Fruit fly (Drosophila melanogaster) whole organism, embryonic: Measurements from ENCODE around the gene hkb.

Source experiments
- Abd-B ChIP-seq: fragments of 200-800 bp; sonication (Bioruptor generic); optimal IDR thresholded peaks from 2 replicates; lab custom pipeline; 2018; ENCODE audit warnings: missing biosample characterization, mild to moderate bottlenecking, missing genetic modification characterization, moderate library complexity
- BtbVII ChIP-seq: fragments of 200-800 bp; sonication (Bioruptor generic); optimal IDR thresholded peaks from 3 replicates; lab custom pipeline; 2017; ENCODE audit warnings: missing biosample characterization, mild to moderate bottlenecking, missing genetic modification characterization
- CG10462 ChIP-seq: fragments of 200-800 bp; sonication (Bioruptor generic); optimal IDR thresholded peaks from 2 replicates; lab custom pipeline; 2016; ENCODE audit warnings: missing biosample characterization, missing genetic modification characterization
- CG11696 ChIP-seq: fragments of 200-800 bp; sonication (Bioruptor generic); IDR thresholded peaks from 2 replicates; pipeline ENCODE4 v1.3.6; 2022; ENCODE audit warnings: missing biosample characterization, missing genetic modification characterization
- CG12659 ChIP-seq: fragments of 200-800 bp; sonication (Bioruptor generic); optimal IDR thresholded peaks from 3 replicates; lab custom pipeline; 2017; ENCODE audit warnings: mild to moderate bottlenecking, missing biosample characterization, missing genetic modification reagents, missing genetic modification characterization
- CG13894 ChIP-seq: fragments of 200-800 bp; sonication (Bioruptor generic); optimal IDR thresholded peaks from 3 replicates; lab custom pipeline; 2018; ENCODE audit warnings: missing biosample characterization, mild to moderate bottlenecking, missing genetic modification characterization, moderate library complexity
- CG16863 ChIP-seq: fragments of 200-800 bp; sonication (Bioruptor generic); optimal IDR thresholded peaks from 3 replicates; lab custom pipeline; 2016; ENCODE audit warnings: missing biosample characterization, missing genetic modification characterization
- CG17328 ChIP-seq: fragments of 200-800 bp; sonication (Bioruptor generic); IDR thresholded peaks from 2 replicates; pipeline ENCODE4 v1.3.6; 2022; ENCODE audit warnings: missing biosample characterization, missing genetic modification characterization
- CG17385 ChIP-seq: fragments of 200-800 bp; sonication (Bioruptor generic); optimal IDR thresholded peaks from 3 replicates; lab custom pipeline; 2018; ENCODE audit warnings: missing biosample characterization, mild to moderate bottlenecking, missing genetic modification characterization
- CG18599 ChIP-seq: fragments of 200-800 bp; sonication (Bioruptor generic); optimal IDR thresholded peaks from 3 replicates; lab custom pipeline; 2017; ENCODE audit warnings: missing biosample characterization, missing genetic modification characterization, mild to moderate bottlenecking, moderate library complexity, missing genetic modification reagents
- CG18619 ChIP-seq: fragments of 200-800 bp; sonication (Bioruptor generic); optimal IDR thresholded peaks from 3 replicates; lab custom pipeline; 2017; ENCODE audit warnings: missing biosample characterization, mild to moderate bottlenecking, missing genetic modification characterization
- CG2116 ChIP-seq: fragments of 200-800 bp; sonication (Bioruptor generic); optimal IDR thresholded peaks from 3 replicates; lab custom pipeline; 2018; ENCODE audit warnings: missing biosample characterization, mild to moderate bottlenecking, missing genetic modification characterization
- CG2199 ChIP-seq: fragments of 200-800 bp; sonication (Bioruptor generic); IDR thresholded peaks from 3 replicates; pipeline ENCODE4 v1.3.6; 2022; ENCODE audit warnings: missing biosample characterization, missing genetic modification characterization
- CG34376 ChIP-seq: fragments of 200-800 bp; sonication (Bioruptor generic); optimal IDR thresholded peaks from 2 replicates; lab custom pipeline; 2018; ENCODE audit warnings: missing biosample characterization, mild to moderate bottlenecking, missing genetic modification characterization
- CG5953 ChIP-seq: fragments of 200-800 bp; sonication (Bioruptor generic); IDR thresholded peaks from 2 replicates; pipeline ENCODE4 v1.3.6; 2022; ENCODE audit warnings: missing biosample characterization, missing genetic modification characterization
- CG6813 ChIP-seq: fragments of 200-800 bp; sonication (Bioruptor generic); optimal IDR thresholded peaks from 2 replicates; lab custom pipeline; 2017; ENCODE audit warnings: missing biosample characterization, missing genetic modification characterization, mild to moderate bottlenecking, moderate library complexity, missing genetic modification reagents
- CG6854 ChIP-seq: fragments of 200-800 bp; sonication (Bioruptor generic); optimal IDR thresholded peaks from 3 replicates; lab custom pipeline; 2017; ENCODE audit warnings: missing biosample characterization, mild to moderate bottlenecking, missing genetic modification characterization
- CG7786 ChIP-seq: fragments of 200-800 bp; sonication (Bioruptor generic); optimal IDR thresholded peaks from 2 replicates; lab custom pipeline; 2016; ENCODE audit warnings: missing biosample characterization, missing genetic modification characterization
- CG8290 ChIP-seq, 3 experiments: fragments of 200-800 bp; sonication (Bioruptor generic); optimal IDR thresholded peaks; 2 replicates each; lab custom pipeline; 2016 to 2019; ENCODE audit warnings: missing biosample characterization in 3 of 3, missing genetic modification characterization in 3 of 3, mild to moderate bottlenecking in 2 of 3, moderate library complexity in 1 of 3
- CTCF ChIP-seq: fragments of 200-800 bp; sonication (Bioruptor generic); optimal IDR thresholded peaks from 2 replicates; lab custom pipeline; 2017; ENCODE audit warnings: missing biosample characterization, mild to moderate bottlenecking, missing genetic modification characterization, moderate library complexity
- CrebB ChIP-seq: fragments of 200-800 bp; sonication (Bioruptor generic); optimal IDR thresholded peaks from 3 replicates; lab custom pipeline; 2018; ENCODE audit warnings: missing biosample characterization, mild to moderate bottlenecking, missing genetic modification characterization
- Deaf1 ChIP-seq: fragments of 200-800 bp; optimal IDR thresholded peaks from 3 replicates; lab custom pipeline; 2019; ENCODE audit warnings: missing biosample characterization, mild to moderate bottlenecking, missing genetic modification characterization, moderate library complexity
- Ets97D ChIP-seq: fragments of 200-800 bp; sonication (Bioruptor generic); optimal IDR thresholded peaks from 3 replicates; lab custom pipeline; 2016; ENCODE audit warnings: missing biosample characterization, missing genetic modification characterization
- Fer3 ChIP-seq: fragments of 200-800 bp; sonication (Bioruptor generic); optimal IDR thresholded peaks from 2 replicates; lab custom pipeline; 2018; ENCODE audit warnings: missing biosample characterization, mild to moderate bottlenecking, missing genetic modification characterization, moderate library complexity
- Hand ChIP-seq: fragments of 200-800 bp; sonication (Bioruptor generic); optimal IDR thresholded peaks from 2 replicates; lab custom pipeline; 2017; ENCODE audit warnings: mild to moderate bottlenecking, missing biosample characterization, missing genetic modification reagents, missing genetic modification characterization
- Hmr ChIP-seq: fragments of 200-800 bp; sonication (Bioruptor generic); optimal IDR thresholded peaks from 3 replicates; lab custom pipeline; 2017; ENCODE audit warnings: mild to moderate bottlenecking, missing biosample characterization, missing genetic modification reagents, missing genetic modification characterization
- Meics ChIP-seq: fragments of 200-800 bp; sonication (Bioruptor generic); optimal IDR thresholded peaks from 2 replicates; lab custom pipeline; 2017; ENCODE audit warnings: missing biosample characterization, mild to moderate bottlenecking, missing genetic modification characterization
- Nf-YB ChIP-seq: fragments of 200-800 bp; sonication (Bioruptor generic); optimal IDR thresholded peaks from 3 replicates; lab custom pipeline; 2019; ENCODE audit warnings: missing biosample characterization, mild to moderate bottlenecking, missing genetic modification characterization, moderate library complexity
- Nf-YC ChIP-seq: fragments of 200-800 bp; optimal IDR thresholded peaks from 3 replicates; lab custom pipeline; 2019; ENCODE audit warnings: missing biosample characterization, mild to moderate bottlenecking, missing genetic modification characterization, moderate library complexity
- Side ChIP-seq: fragments of 200-800 bp; sonication (Bioruptor generic); optimal IDR thresholded peaks from 2 replicates; lab custom pipeline; 2016; ENCODE audit warnings: missing biosample characterization, missing genetic modification characterization
- ap ChIP-seq: fragments of 200-800 bp; sonication (Bioruptor generic); IDR thresholded peaks from 2 replicates; pipeline ENCODE4 v1.3.6; 2022; ENCODE audit warnings: missing biosample characterization, missing genetic modification characterization
- bab2 ChIP-seq: fragments of 200-800 bp; sonication (Bioruptor generic); optimal IDR thresholded peaks from 2 replicates; lab custom pipeline; 2016; ENCODE audit warnings: missing biosample characterization, missing genetic modification characterization
- caup ChIP-seq: fragments of 200-800 bp; sonication (Bioruptor generic); optimal IDR thresholded peaks from 3 replicates; lab custom pipeline; 2017; ENCODE audit warnings: missing biosample characterization, mild to moderate bottlenecking, missing genetic modification characterization, moderate library complexity; ENCODE audit not compliant: severe bottlenecking
- chinmo ChIP-seq: fragments of 200-800 bp; sonication (Bioruptor generic); IDR thresholded peaks from 4 replicates; pipeline ENCODE4 v1.3.6; 2022; ENCODE audit warnings: missing biosample characterization, missing genetic modification characterization; ENCODE audit not compliant: partially characterized antibody
- hkb ChIP-seq, 2 experiments: fragments of 200-800 bp in 1 of 2; fragments of >200 bp in 1 of 2; sonication (Bioruptor generic) in 1 of 2; IDR thresholded peaks in 1 of 2; optimal IDR thresholded peaks in 1 of 2; 2 replicates each; pipeline versions ENCODE4 v1.3.6 to Lab custom; 2017 to 2022; ENCODE audit warnings: missing biosample characterization in 1 of 2, missing genetic modification characterization in 1 of 2
- klu ChIP-seq: fragments of 200-800 bp; sonication (Bioruptor generic); IDR thresholded peaks from 2 replicates; pipeline ENCODE4 v1.3.6; 2022; ENCODE audit warnings: missing biosample characterization, missing genetic modification characterization
- lab ChIP-seq: fragments of 200-800 bp; sonication (Bioruptor generic); optimal IDR thresholded peaks from 3 replicates; lab custom pipeline; 2017; ENCODE audit warnings: missing biosample characterization, missing genetic modification characterization, mild to moderate bottlenecking, moderate library complexity, missing genetic modification reagents
- lola ChIP-seq, 3 experiments: fragments of >200 bp in 2 of 3; fragments of 200-800 bp in 1 of 3; sonication (Bioruptor generic) in 1 of 3; optimal IDR thresholded peaks; 2 replicates each; lab custom pipeline; 2017 to 2019; ENCODE audit warnings: missing biosample characterization in 3 of 3, missing genetic modification characterization in 3 of 3, mild to moderate bottlenecking in 1 of 3, moderate library complexity in 1 of 3
- onecut ChIP-seq: fragments of 200-800 bp; sonication (Bioruptor generic); IDR thresholded peaks from 2 replicates; pipeline ENCODE4 v1.3.6; 2022; ENCODE audit warnings: missing biosample characterization, missing genetic modification characterization
- pzg ChIP-seq: fragments of 200-800 bp; sonication (Bioruptor generic); optimal IDR thresholded peaks from 3 replicates; lab custom pipeline; 2018; ENCODE audit warnings: missing biosample characterization, mild to moderate bottlenecking, missing genetic modification characterization, moderate library complexity
- schlank ChIP-seq: fragments of 200-800 bp; sonication (Bioruptor generic); optimal IDR thresholded peaks from 2 replicates; lab custom pipeline; 2018; ENCODE audit warnings: missing biosample characterization, mild to moderate bottlenecking, missing genetic modification characterization
- scrt ChIP-seq: fragments of 200-800 bp; sonication (Bioruptor generic); optimal IDR thresholded peaks from 2 replicates; lab custom pipeline; 2018; ENCODE audit warnings: missing biosample characterization, mild to moderate bottlenecking, missing genetic modification characterization, moderate library complexity
- seq ChIP-seq: fragments of 200-800 bp; sonication (Bioruptor generic); IDR thresholded peaks from 2 replicates; pipeline ENCODE4 v1.3.6; 2022; ENCODE audit warnings: missing biosample characterization, missing genetic modification characterization
- tgo ChIP-seq: fragments of 200-800 bp; sonication (Bioruptor generic); IDR thresholded peaks from 3 replicates; pipeline ENCODE4 v1.3.6; 2022; ENCODE audit warnings: missing biosample characterization, missing genetic modification characterization
- trem ChIP-seq: fragments of 200-800 bp; optimal IDR thresholded peaks from 3 replicates; lab custom pipeline; 2019; ENCODE audit warnings: missing biosample characterization, mild to moderate bottlenecking, missing genetic modification characterization, moderate library complexity
- ttk ChIP-seq: fragments of 200-800 bp; sonication (Bioruptor generic); IDR thresholded peaks from 2 replicates; pipeline ENCODE4 v2.1.2; 2022; ENCODE audit warnings: missing biosample characterization, missing genetic modification characterization
- unc-4 ChIP-seq: fragments of 200-800 bp; sonication (Bioruptor generic); IDR thresholded peaks from 2 replicates; pipeline ENCODE4 v1.3.6; 2022; ENCODE audit warnings: missing biosample characterization, missing genetic modification characterization; ENCODE audit not compliant: partially characterized antibody

The hkb gene

dm6 chr3R:4359625-4360024, 13.2 kb upstream of the hkb start, which contains the start of gene CG1090 (continued):
- TF ChIP-seq Ets97D (GFP tag; lab: Kevin White, UChicago) = peak; percentile 68
- TF ChIP-seq CG2116 (GFP tag; lab: Kevin White, UChicago) = peak; percentile 46
- no peak for TF ChIP-seq CG18619
- TF ChIP-seq onecut (GFP tag; lab: Robert Waterston, UW) = peak; percentile 55; the same call in 1 of the 2 replicates
- peak; percentile 38 for TF ChIP-seq schlank (tag; lab: Kevin White, UChicago)
- peak; percentile 90 for TF ChIP-seq CTCF (GFP tag; lab: Kevin White, UChicago)
- peak; percentile 55 for TF ChIP-seq BtbVII
- TF ChIP-seq Nf-YB (GFP tag; lab: Kevin White, UChicago) = peak; percentile 6
- TF ChIP-seq CG18599 = peak; percentile 70
- TF ChIP-seq CG11696 (GFP tag; lab: Robert Waterston, UW) = 0 out of 2 replicates have a peak, but pooled peaks have one; percentile 11
- TF ChIP-seq CG12659 (GFP tag; lab: Kevin White, UChicago) = peak; percentile 10
- TF ChIP-seq trem (tag; lab: Kevin White, UChicago) = no peak
- TF ChIP-seq pzg (GFP tag; lab: Kevin White, UChicago) = peak; percentile 15
- TF ChIP-seq CrebB (tag; lab: Kevin White, UChicago) = peak; percentile 37
- TF ChIP-seq CG16863 (GFP tag; lab: Kevin White, UChicago) = no peak
- peak; percentile 60 for TF ChIP-seq Hand (GFP tag; lab: Kevin White, UChicago)
- TF ChIP-seq lab = peak; percentile 77
- TF ChIP-seq Meics (GFP tag; lab: Kevin White, UChicago) = peak; percentile 52
- peak; percentile 28 for TF ChIP-seq CG17385 (GFP tag; lab: Kevin White, UChicago)
- 0 out of 4 replicates have a peak, but pooled peaks have one; percentile 37 for TF ChIP-seq chinmo (GFP tag; lab: Robert Waterston, UW)
- TF ChIP-seq hkb (optimal IDR thresholded peaks at IDR 0.05; lab: Kevin White, UChicago) = no peak
- TF ChIP-seq hkb (GFP tag; IDR thresholded peaks at IDR 0.05; lab: Robert Waterston, UW) = peak; percentile 56; the same call in 1 of the 2 replicates
- TF ChIP-seq CG6813 (GFP tag; lab: Kevin White, UChicago) = peak; percentile 37
- TF ChIP-seq CG6854 = peak; percentile 36
- TF ChIP-seq CG8290 (GFP tag; optimal IDR thresholded peaks at IDR 0.05; lab: Kevin White, UChicago) = no peak
- TF ChIP-seq CG8290 (tag; optimal IDR thresholded peaks at IDR 0.05; lab: Kevin White, UChicago) = peak in 1 of 2 experiments; percentile 56
- TF ChIP-seq CG34376 (GFP tag; lab: Kevin White, UChicago) = peak; percentile 73
- TF ChIP-seq Deaf1 (tag; lab: Kevin White, UChicago) = peak; percentile 95
- TF ChIP-seq CG10462 (GFP tag; lab: Kevin White, UChicago) = no peak
- peak; percentile 23; the same call in 1 of the 2 replicates for TF ChIP-seq CG17328 (GFP tag; lab: Robert Waterston, UW)
- TF ChIP-seq Hmr = peak; percentile 47
- TF ChIP-seq CG13894 (tag; lab: Kevin White, UChicago) = peak; percentile 41
- TF ChIP-seq Nf-YC (tag; lab: Kevin White, UChicago) = peak; percentile 37
- no peak for TF ChIP-seq CG5953 (GFP tag; lab: Robert Waterston, UW)
- no peak for TF ChIP-seq Abd-B (GFP tag; lab: Kevin White, UChicago)
- peak; percentile 38 for TF ChIP-seq scrt (GFP tag; lab: Kevin White, UChicago)
- 0 out of 2 replicates have a peak, but pooled peaks have one; percentile 29 for TF ChIP-seq unc-4 (GFP tag; lab: Robert Waterston, UW)
- peak; percentile 29 for TF ChIP-seq caup
- TF ChIP-seq Fer3 = peak; percentile 11
- TF ChIP-seq CG2199 (GFP tag; lab: Robert Waterston, UW) = 0 out of 3 replicates have a peak, but pooled peaks have one; percentile 36

DNA sequence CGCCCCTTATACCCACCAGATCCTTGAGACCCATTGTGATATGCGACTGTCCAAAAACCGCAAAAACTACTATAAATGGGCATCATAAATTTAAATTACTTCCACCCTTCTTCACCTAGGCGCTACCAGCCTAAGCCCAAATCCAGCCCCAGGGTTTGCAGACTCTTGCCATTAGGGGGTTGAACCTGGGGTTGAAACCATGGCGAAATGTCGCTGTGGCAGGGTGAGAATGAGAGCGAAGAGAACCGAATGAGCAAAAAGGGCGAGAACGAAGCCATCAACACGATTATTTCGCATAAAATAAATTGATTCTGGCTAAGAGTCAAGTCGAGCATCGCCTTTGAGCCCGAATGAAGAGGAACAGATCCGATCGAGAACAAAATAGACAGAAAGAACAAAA, 7.1 kb upstream of the hkb start:
- peak; percentile 21 for TF ChIP-seq Deaf1 (tag; lab: Kevin White, UChicago)
- peak; percentile 65 for TF ChIP-seq Nf-YC (tag; lab: Kevin White, UChicago)
- TF ChIP-seq Nf-YB (GFP tag; lab: Kevin White, UChicago) = peak; percentile 56
- no peak for TF ChIP-seq ttk (GFP tag; lab: Robert Waterston, UW)
- no peak for TF ChIP-seq bab2
- no peak for TF ChIP-seq CG7786 (GFP tag; lab: Kevin White, UChicago)
- no peak for TF ChIP-seq lola (GFP tag; optimal IDR thresholded peaks at IDR 0.05; lab: Kevin White, UChicago)
- no peak for TF ChIP-seq klu (GFP tag; lab: Robert Waterston, UW)
- no peak for TF ChIP-seq ap (GFP tag; lab: Robert Waterston, UW)
- TF ChIP-seq Side (GFP tag; lab: Kevin White, UChicago) = no peak
- TF ChIP-seq seq (GFP tag; lab: Robert Waterston, UW) = peak; percentile 62; the same call in 1 of the 2 replicates
- no peak for TF ChIP-seq tgo (GFP tag; lab: Robert Waterston, UW)
- TF ChIP-seq, all 482 proteins: peak for 4
